Fruit fly (Drosophila melanogaster): ENCODE measurements around the gene Task7.
A peak's percentile ranks its signal among the peaks of the same experiment; 100 is the strongest.

Task7 gene

dm6 chr3R:9434543-9435407 is 22.7 kb upstream of the Task7 start (continued):
- TF ChIP-seq HLH3B (GFP tag; IDR thresholded peaks at IDR 0.05) (peak; percentile 73), dmrt11E (tag; optimal IDR thresholded peaks at IDR 0.05) (peak; percentile 59), Sox100B (GFP tag; optimal IDR thresholded peaks at IDR 0.05) (peak; percentile 86), ERR (GFP tag; optimal IDR thresholded peaks at IDR 0.05) (no peak), fru (optimal IDR thresholded peaks at IDR 0.05) (no peak), CG3407 (GFP tag; optimal IDR thresholded peaks at IDR 0.05) (peak; percentile 61), scrt (GFP tag; optimal IDR thresholded peaks at IDR 0.05) (peak; percentile 81), gro (GFP tag; optimal IDR thresholded peaks at IDR 0.05) (peak; percentile 87), CG9817 (tag; optimal IDR thresholded peaks at IDR 0.05) (peak; percentile 88), corto (GFP tag; optimal IDR thresholded peaks at IDR 0.05) (no peak), hth (optimal IDR thresholded peaks at IDR 0.05) (no peak), CG4404 (GFP tag; IDR thresholded peaks at IDR 0.05) (peak; percentile 50; the same call in 1 of the 2 replicates), CG34422 (GFP tag; IDR thresholded peaks at IDR 0.05) (peak; percentile 89), crol (GFP tag; IDR thresholded peaks at IDR 0.05) (0 out of 2 replicates have a peak, but pooled peaks have one; percentile 39), CG9609 (GFP tag; optimal IDR thresholded peaks at IDR 0.05) (peak; percentile 64), CG9797 (GFP tag; optimal IDR thresholded peaks at IDR 0.05) (no peak), ham (GFP tag; IDR thresholded peaks at IDR 0.05) (0 out of 2 replicates have a peak, but pooled peaks have one; percentile 10), CG15269 (tag; optimal IDR thresholded peaks at IDR 0.05) (peak; percentile 92), klu (GFP tag; IDR thresholded peaks at IDR 0.05) (peak; percentile 75), CG8290 (GFP tag; optimal IDR thresholded peaks at IDR 0.05) (peak; percentile 54), CG8290 (tag; optimal IDR thresholded peaks at IDR 0.05) (peak in 1 of 2 experiments; percentile 18), Ada2b (GFP tag; IDR thresholded peaks at IDR 0.05) (peak; percentile 92), CG6175 (GFP tag; IDR thresholded peaks at IDR 0.05) (peak; percentile 70), schlank (tag; optimal IDR thresholded peaks at IDR 0.05) (peak; percentile 9), NFAT (GFP tag; IDR thresholded peaks at IDR 0.05) (peak; percentile 75), exex (tag; optimal IDR thresholded peaks at IDR 0.05) (peak; percentile 54), sqz (GFP tag; optimal IDR thresholded peaks at IDR 0.05) (peak; percentile 82), az2 (GFP tag; optimal IDR thresholded peaks at IDR 0.05) (peak; percentile 82), CG11695 (GFP tag; IDR thresholded peaks at IDR 0.05) (peak; percentile 88), gsb-n (tag; optimal IDR thresholded peaks at IDR 0.05) (peak; percentile 75), danr (GFP tag; IDR thresholded peaks at IDR 0.05) (peak; percentile 57; the same call in 1 of the 2 replicates), CG8281 (tag; optimal IDR thresholded peaks at IDR 0.05) (peak; percentile 69), Hey (tag; optimal IDR thresholded peaks at IDR 0.05) (no peak), tin (GFP tag; optimal IDR thresholded peaks at IDR 0.05) (peak; percentile 74), dimm (GFP tag; IDR thresholded peaks at IDR 0.05) (peak; percentile 82; the same call in 1 of the 2 replicates), eve (GFP tag; optimal IDR thresholded peaks at IDR 0.05) (peak in 1 of 2 experiments; percentile 83), Spps (tag; optimal IDR thresholded peaks at IDR 0.05) (peak; percentile 50), odd (GFP tag; optimal IDR thresholded peaks at IDR 0.05) (peak; percentile 83), CG10366 (GFP tag; IDR thresholded peaks at IDR 0.05) (peak; percentile 84), CG10267 (tag; optimal IDR thresholded peaks at IDR 0.05) (peak; percentile 82), tap (tag; optimal IDR thresholded peaks at IDR 0.05) (peak; percentile 86), CG1832 (GFP tag; optimal IDR thresholded peaks at IDR 0.05) (no peak), gsb (GFP tag; IDR thresholded peaks at IDR 0.05) (peak; percentile 76), CG15514 (GFP tag; optimal IDR thresholded peaks at IDR 0.05) (peak; percentile 80), HLHmδ (GFP tag; optimal IDR thresholded peaks at IDR 0.05) (no peak), grn (GFP tag; optimal IDR thresholded peaks at IDR 0.05) (peak; percentile 35), CG6254 (GFP tag; optimal IDR thresholded peaks at IDR 0.05) (peak; percentile 70), CG32532 (GFP tag; IDR thresholded peaks at IDR 0.05) (peak; percentile 90), CG33213 (GFP tag; optimal IDR thresholded peaks at IDR 0.05) (peak; percentile 58), sima (GFP tag; optimal IDR thresholded peaks at IDR 0.05) (peak; percentile 75)

Measured in whole organism, embryonic.